Worm (Caenorhabditis elegans): ENCODE data around the gene vit-2.

vit-2 gene

DNA sequence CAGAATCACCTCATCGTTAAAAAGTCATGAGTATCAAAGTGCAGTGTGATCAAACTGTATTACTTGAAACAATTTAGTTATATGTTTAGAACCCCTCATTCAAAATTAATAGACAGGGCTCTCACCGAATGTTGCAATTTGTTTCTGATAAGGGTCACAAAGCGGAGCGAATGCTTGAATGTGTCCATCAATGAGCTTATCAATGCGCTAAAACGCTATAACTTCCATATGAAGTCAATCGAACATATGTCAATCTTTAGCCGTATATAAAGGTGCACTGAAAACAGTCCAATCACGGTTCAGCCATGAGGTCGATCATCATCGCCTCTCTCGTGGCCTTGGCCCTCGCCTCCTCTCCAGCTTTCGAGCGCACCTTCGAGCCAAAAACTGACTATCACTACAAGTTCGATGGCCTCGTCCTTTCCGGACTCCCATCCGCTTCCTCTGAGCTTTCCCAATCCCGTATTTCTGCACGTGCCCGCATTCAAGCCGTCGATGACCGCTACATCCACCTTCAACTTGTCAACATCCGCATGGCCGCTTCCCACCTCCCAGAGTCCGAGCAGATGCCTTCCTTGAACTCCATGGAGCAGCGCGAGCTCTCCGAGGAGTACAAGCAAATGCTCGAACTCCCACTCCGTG is at the start of gene vit-2:
Gene vit-2, plus strand, starts transcription at position 305 of the 642 bp plus-strand sequence.
- TF ChIP-seq dao-5 (tag; optimal IDR thresholded peaks at IDR 0.05) (peak; percentile 2), him-1 (tag; optimal IDR thresholded peaks at IDR 0.05) (no peak)

DNA sequence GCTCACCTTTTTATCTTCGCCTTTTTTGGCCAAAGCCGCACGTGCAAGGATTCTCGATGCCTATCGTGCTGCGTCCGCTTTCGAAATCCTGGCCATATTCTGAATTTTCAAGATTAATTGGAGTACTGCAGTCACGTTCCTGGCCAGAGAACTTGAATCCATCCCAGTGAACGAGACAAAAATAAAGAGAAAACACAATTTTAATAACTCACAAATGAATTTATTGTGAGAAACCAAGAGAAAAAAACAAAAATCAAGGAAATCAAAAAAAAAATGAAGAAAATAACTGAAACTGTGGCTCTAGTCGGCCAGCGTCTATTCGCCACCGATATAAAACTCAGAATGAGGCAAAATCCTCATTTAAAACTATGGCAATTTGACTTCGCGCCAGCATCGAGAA is 41.7 kb upstream of the vit-2 start, which contains the start of gene C24H10.4:
Gene C24H10.4, minus strand, starts transcription at position 101 of the 400 bp plus-strand sequence.
- TF ChIP-seq him-1 (tag; optimal IDR thresholded peaks at IDR 0.05) (no peak), W03F9.2 (tag; optimal IDR thresholded peaks at IDR 0.05) (no peak), dao-5 (tag; optimal IDR thresholded peaks at IDR 0.05) (no peak)

DNA sequence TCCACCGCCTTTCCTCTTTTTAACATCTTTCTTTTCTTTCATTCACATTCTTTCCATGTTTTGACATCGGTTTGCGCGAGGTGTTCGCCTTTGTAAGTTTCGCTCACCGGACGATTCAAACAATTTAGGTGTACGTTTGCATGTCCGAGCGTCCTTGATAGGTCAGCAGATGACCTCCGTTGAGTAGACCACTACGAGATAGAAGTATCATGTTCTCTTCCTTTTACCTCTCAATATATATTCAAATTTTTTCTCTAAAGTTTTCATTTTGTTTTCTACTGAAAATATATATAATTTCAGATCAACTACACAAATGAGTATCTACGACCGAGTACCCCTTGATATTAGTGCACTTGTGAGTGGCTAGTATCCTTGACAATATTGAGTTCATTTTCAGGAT is 40.1 kb upstream of the vit-2 start, which contains the start of gene C24H10.3:
Gene C24H10.3, plus strand, starts transcription at position 301 of the 400 bp plus-strand sequence.
- TF ChIP-seq dao-5 (tag; optimal IDR thresholded peaks at IDR 0.05) (no peak), him-1 (tag; optimal IDR thresholded peaks at IDR 0.05) (no peak), W03F9.2 (tag; optimal IDR thresholded peaks at IDR 0.05) (no peak)

DNA sequence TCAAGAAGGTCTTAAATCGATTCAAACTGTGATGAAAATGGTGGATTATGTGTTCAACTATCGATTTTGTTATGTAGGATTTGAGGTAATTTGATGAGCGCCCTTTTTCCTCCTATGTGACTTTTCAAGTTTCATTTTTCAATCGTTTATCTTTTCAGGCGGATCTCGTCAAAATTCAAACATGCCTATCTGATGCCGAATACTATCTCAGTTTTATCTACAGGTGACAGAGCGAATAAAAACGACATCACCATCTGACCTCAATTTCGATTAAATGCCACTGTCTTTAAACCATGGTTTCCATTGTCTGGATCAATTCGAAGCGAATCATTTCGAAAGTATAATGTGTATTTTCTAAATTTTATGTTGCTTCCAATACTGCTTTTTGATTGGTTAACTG is 39.1 kb upstream of the vit-2 start:
- TF ChIP-seq W03F9.2 (tag; optimal IDR thresholded peaks at IDR 0.05), result no peak
- no peak for TF ChIP-seq him-1 (tag; optimal IDR thresholded peaks at IDR 0.05)
- TF ChIP-seq dao-5 (tag; optimal IDR thresholded peaks at IDR 0.05), result no peak

DNA sequence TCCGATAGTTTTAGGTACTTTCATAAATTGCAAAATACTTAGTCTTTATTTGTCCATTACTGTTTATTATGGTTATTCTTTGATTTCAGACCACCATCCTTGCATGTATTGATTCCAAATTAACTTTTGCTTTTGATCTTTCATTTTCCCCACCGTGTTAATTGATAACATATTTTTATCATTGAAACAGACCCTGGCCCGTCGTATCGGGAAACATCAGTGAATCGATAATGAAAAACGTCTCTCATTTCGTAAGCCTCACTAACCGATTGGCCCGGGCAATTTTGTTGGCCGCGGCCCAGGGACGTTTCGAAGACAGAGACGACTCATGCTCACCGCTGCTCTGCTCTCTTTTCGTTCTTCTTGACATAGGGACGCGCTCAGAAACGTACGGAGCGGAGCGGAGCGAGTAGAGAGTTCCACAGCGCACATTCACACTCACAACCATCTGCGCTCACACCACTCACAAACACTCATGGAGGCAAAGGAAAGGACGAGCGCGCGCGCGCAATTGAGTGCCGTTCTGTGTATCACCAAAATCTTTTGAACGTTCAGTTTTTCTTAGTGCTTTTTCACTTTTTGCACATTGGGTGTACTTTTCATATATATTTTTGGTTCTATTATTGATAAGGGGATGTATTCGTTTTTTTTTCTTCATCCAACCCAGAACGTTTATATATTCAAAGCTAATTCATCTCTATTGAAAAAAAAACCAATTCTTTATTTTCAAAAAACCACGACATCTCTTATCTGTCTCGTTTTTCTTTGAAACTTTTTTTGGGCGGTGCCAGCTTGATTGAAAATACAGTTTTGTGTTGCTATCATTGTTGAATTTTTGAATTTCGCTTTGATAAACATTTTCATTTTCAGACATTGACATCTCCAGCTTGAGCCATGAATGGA is 36.8 kb upstream of the vit-2 start, which contains the start of gene C24H10.2:
Gene C24H10.2, plus strand, starts transcription at position 853 of the 903 bp plus-strand sequence.
- no peak for TF ChIP-seq W03F9.2 (tag; optimal IDR thresholded peaks at IDR 0.05)
- TF ChIP-seq him-1 (tag; optimal IDR thresholded peaks at IDR 0.05), result peak; percentile 3

DNA sequence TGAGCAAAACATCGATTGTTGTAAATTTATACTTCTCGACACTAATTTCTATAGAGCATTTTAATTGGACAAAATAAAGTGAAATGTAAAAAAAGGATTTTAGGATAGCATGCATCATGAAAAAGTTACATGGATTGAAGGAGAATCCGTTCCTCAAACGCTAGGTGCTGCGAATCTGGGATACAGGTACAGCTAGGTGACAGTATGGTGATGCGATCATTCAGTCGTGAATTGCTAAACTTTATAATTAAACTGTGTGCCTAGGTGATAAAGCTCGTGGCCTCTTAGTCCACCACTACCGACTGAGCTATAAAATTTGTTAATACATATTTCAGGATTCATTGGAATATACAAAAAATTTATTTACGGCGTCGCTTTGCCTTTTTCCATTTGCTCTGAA is 34.3 kb upstream of the vit-2 start:
- TF ChIP-seq him-1 (tag; optimal IDR thresholded peaks at IDR 0.05) (no peak), W03F9.2 (tag; optimal IDR thresholded peaks at IDR 0.05) (no peak), dao-5 (tag; optimal IDR thresholded peaks at IDR 0.05) (no peak)

DNA sequence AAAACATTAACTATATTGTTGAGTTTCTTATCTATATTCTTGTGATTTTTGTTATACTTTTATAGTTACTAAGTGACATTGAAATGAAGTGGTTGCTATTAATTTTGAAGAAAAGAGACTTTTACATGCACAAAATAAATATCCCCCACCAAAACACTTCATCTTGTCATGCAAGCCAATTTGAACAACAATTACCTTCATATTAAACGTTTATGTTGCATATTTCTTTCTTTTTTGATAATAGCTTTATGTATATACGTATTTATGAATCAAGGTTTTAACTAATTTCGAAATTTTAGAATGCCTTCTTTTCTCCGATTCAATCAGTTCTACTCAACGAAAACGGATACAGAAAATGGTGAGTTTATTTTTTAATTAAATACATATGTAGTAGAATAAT is 33.0 kb upstream of the vit-2 start, which contains the start of gene clc-7:
Gene clc-7, plus strand, starts transcription at position 301 of the 400 bp plus-strand sequence.
- TF ChIP-seq W03F9.2 (tag; optimal IDR thresholded peaks at IDR 0.05) (no peak), him-1 (tag; optimal IDR thresholded peaks at IDR 0.05) (no peak), dao-5 (tag; optimal IDR thresholded peaks at IDR 0.05) (no peak)

DNA sequence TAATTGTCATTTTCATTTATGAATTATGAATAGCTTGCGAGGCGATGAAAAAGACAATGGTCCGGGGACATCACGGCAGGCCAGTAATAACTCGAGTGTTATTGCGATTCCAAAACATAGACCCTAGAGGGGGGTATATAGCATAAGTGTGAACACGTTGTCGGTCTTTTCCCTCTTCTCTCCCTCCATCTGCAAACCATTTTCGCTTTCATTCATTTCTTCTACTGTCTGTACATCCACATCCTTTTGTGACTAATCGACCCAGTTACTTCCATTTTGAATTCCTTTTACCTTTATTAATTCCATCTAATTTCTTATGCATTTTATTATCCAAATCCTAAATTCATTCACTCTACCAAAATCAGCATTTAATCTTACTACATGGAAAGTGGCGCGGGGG is 29.8 kb upstream of the vit-2 start:
- TF ChIP-seq dao-5 (tag; optimal IDR thresholded peaks at IDR 0.05), result no peak
- TF ChIP-seq him-1 (tag; optimal IDR thresholded peaks at IDR 0.05), result no peak
- no peak for TF ChIP-seq W03F9.2 (tag; optimal IDR thresholded peaks at IDR 0.05)

DNA sequence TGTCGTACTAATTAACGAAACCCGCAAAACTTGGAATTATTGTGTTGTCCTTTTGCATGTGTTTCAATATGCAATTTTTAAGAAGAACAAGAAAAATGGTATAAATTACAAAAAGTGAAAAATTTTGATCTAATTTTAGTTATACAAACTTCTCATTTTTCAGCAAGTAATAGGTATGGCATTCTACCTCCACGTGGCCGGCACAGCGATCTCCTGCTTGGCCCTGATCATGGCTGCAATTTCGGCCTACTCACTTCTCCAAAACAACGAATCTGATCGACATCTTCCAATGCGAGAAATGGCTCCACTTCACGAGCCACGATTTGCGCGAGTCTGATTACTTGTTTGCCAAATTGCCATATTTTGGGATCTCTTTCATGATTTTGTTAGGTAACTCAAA is 26.9 kb upstream of the vit-2 start:
- TF ChIP-seq him-1 (tag; optimal IDR thresholded peaks at IDR 0.05), result no peak
- TF ChIP-seq dao-5 (tag; optimal IDR thresholded peaks at IDR 0.05), result no peak
- no peak for TF ChIP-seq W03F9.2 (tag; optimal IDR thresholded peaks at IDR 0.05)

DNA sequence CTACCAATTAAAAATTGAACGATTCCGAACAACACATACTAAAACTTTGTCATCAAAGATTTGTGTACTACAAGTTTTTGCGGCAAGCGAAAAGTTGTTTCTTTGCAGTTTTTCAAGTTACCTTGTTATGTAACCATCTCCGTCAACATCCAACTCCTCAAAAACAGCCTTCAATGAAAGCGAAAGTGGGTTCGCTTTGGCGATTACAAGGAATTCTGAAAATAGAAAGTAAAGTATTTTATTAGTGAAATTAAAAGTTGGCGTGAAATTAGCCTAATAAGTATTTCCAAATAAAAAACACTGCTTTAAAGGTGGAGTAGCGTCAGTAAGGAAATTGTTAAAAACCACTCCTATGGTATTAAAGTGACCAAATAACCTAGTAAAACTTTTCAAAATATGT is 25.3 kb upstream of the vit-2 start:
- TF ChIP-seq W03F9.2 (tag; optimal IDR thresholded peaks at IDR 0.05) (no peak), him-1 (tag; optimal IDR thresholded peaks at IDR 0.05) (no peak), dao-5 (tag; optimal IDR thresholded peaks at IDR 0.05) (no peak)

DNA sequence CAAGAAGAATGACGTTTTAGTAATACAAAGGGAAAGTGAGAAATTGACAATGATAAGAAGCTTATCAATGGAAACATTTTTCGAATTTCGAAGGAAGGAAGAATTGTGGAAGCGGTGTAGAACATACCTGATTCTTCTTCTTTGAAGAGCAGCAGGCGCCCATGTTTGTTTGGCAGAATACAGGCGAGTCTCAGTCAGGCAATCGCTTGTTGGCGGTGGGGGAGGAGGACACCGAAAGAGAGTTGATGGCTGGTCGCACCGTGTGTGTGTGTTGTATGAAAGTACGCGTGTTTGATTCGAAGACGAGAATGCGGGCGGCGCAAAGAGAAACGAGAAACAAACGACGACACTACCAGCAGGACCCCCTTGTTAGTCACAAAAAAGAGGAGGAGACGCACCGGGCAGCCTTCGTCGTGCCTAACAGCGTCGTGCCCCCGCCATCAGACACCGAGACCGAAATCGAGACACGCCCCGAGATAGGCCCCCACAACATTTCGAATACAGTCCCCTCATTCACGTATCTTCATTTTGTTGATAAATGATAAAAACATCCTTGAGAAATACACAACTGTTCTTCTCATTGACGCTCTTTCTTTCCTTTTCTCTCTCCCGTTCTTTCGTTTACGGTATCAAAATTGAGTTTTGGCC is 23.0 kb upstream of the vit-2 start, which contains the start of gene cal-5:
Gene cal-5, minus strand, starts transcription at position 266 of the 648 bp plus-strand sequence.
- no peak for TF ChIP-seq him-1 (tag; optimal IDR thresholded peaks at IDR 0.05)
- TF ChIP-seq W03F9.2 (tag; optimal IDR thresholded peaks at IDR 0.05), result no peak
- no peak for TF ChIP-seq dao-5 (tag; optimal IDR thresholded peaks at IDR 0.05)

DNA sequence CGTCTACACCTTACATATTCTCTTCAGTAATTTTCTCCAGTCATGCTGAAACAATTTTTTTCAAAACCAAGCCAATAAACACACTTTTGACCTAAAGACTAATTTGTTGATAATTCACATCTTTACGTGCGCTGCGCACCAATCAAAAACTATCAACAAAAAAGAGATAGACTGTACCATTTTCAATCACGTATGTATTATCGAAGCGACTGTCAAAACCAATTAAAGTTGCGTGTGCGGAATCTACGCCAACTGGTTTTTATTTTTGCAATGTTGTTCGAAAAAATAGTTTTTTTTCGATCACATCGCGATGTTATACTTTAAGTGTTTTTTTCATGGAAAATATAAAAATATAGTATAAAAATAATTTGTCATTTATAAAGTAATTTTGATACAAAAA is 21.5 kb upstream of the vit-2 start:
- no peak for TF ChIP-seq dao-5 (tag; optimal IDR thresholded peaks at IDR 0.05)
- no peak for TF ChIP-seq him-1 (tag; optimal IDR thresholded peaks at IDR 0.05)
- TF ChIP-seq W03F9.2 (tag; optimal IDR thresholded peaks at IDR 0.05), result no peak

DNA sequence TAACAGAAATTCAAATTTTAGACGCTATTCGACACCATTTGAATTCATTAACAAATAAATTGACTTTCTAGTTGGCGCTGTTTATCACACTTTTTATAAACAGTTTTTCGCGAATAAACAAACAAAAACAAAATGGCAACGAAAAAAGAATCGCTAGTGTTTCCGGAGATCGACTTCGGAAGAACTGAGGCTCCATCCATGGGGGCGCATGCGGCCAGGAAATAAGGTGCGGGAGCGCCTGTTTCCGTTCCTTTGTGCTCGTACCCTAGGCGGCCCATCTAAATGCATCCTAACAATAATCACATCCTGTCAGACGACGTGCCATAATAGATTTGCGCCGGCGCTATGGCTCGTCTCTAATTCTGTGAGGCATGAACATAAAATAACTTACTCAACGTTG is 16.8 kb upstream of the vit-2 start:
- no peak for TF ChIP-seq W03F9.2 (tag; optimal IDR thresholded peaks at IDR 0.05)
- TF ChIP-seq dao-5 (tag; optimal IDR thresholded peaks at IDR 0.05), result no peak
- TF ChIP-seq him-1 (tag; optimal IDR thresholded peaks at IDR 0.05), result no peak
